Worm (Caenorhabditis elegans) whole organism, L4 larva: ENCODE results near the gene arx-6.
"Not testable (repeated sequence)": the region's sequence is repeated elsewhere in the genome, so short reads cannot be mapped to it uniquely, and the experiment has no call there.

Source experiments
- T20F7.1 ChIP-seq: fragments of 200-800 bp; sonication (Bioruptor generic); optimal IDR thresholded peaks from 2 replicates; lab custom pipeline; 2018; ENCODE audit warnings: mild to moderate bottlenecking, missing genetic modification characterization, missing compliant biosample characterization
- T26A8.4 ChIP-seq: fragments of 200-800 bp; sonication (Bioruptor generic); IDR thresholded peaks from 2 replicates; pipeline ENCODE4 v1.3.6; 2022; ENCODE audit warnings: missing genetic modification characterization, missing compliant biosample characterization
- fos-1 ChIP-seq: fragments of 150-350 bp; optimal IDR thresholded peaks from 2 replicates; lab custom pipeline; 2014; ENCODE audit warnings: missing biosample characterization, missing genetic modification characterization
- mdt-29 ChIP-seq: fragments of 200-800 bp; sonication (Bioruptor generic); IDR thresholded peaks from 2 replicates; pipeline ENCODE4 v1.3.6; 2022; ENCODE audit warnings: missing genetic modification reagents, missing genetic modification characterization, missing compliant biosample characterization
- nhr-11 ChIP-seq: fragments of 150-350 bp; optimal IDR thresholded peaks from 2 replicates; lab custom pipeline; 2014; ENCODE audit warnings: missing biosample characterization, missing genetic modification characterization
- pqm-1 ChIP-seq: sonication (generic microtip); optimal IDR thresholded peaks from 2 replicates; lab custom pipeline; 2017; ENCODE audit warnings: missing biosample characterization, missing genetic modification characterization
- saeg-2 ChIP-seq: fragments of 200-800 bp; sonication (Bioruptor generic); IDR thresholded peaks from 2 replicates; pipeline ENCODE4 v1.3.6; 2022; ENCODE audit warnings: missing genetic modification reagents, missing genetic modification characterization, missing compliant biosample characterization
- unc-39 ChIP-seq: sonication (generic microtip); optimal IDR thresholded peaks from 2 replicates; lab custom pipeline; 2017; ENCODE audit warnings: missing biosample characterization, missing genetic modification characterization
- unc-62 ChIP-seq, 3 experiments: fragments of 150-350 bp in 1 of 3; sonication (generic microtip); optimal IDR thresholded peaks in 2 of 3; peaks in 1 of 3; 1 replicate in 1 of 3; 2 replicates in 2 of 3; lab custom pipeline; 2014 to 2017; ENCODE audit warnings: missing biosample characterization in 3 of 3, missing genetic modification characterization in 3 of 3, missing genetic modification reagents in 3 of 3, missing genotype in 1 of 3

ce11 chrIII:4922020-4922419, 43.6 kb downstream of the arx-6 start, which contains the start of gene mmab-1:
- TF ChIP-seq saeg-2 (GFP tag; lab: Robert Waterston, UW); fos-1 (tag; lab: Kevin White, UChicago); T20F7.1 (GFP tag; lab: Kevin White, UChicago); nhr-11 (tag; lab: Kevin White, UChicago); unc-39; pqm-1 (tag; lab: Kevin White, UChicago); unc-62 (GFP tag; optimal IDR thresholded peaks at IDR 0.05 in 1 of 2; lab: Kevin White, UChicago); unc-62 (tag; optimal IDR thresholded peaks at IDR 0.05; lab: Kevin White, UChicago): not testable (repeated sequence)
- TF ChIP-seq T26A8.4 (GFP tag; lab: Robert Waterston, UW) (peak; percentile 38), mdt-29 (GFP tag; lab: Robert Waterston, UW) (peak; percentile 41; the same call in 1 of the 2 replicates)
